Fruit fly (Drosophila melanogaster): ENCODE results near the gene CG33189.

CG33189 gene

DNA sequence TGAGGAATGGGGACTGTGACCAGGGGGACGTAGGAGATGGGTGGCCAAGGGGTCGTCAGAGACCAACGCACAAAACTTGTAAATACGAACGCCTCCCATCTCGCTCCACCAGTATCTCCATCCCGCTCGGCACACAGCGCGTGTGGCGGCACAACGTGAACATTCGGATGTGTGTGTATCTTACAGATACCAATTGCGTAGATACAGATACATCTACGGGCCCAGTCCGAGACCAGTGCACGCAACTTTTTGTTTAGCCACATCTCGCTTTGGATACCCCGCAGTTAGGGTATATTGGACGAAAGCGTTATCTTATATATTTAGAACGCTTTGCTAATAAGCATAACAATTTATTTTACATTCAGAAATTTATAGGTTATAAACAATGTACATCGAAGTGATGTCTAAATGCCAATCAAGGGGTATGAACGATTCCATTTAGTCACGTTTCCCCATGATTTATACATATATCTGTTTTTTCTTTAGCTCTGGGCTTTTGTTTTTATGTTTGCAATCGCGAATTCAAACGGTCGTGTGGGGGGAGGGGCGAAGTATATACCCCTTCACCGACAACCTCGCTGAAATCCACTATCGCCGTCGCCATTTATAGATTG, 30.8 kb upstream of the CG33189 start (continued):
- TF ChIP-seq CG8388 (GFP tag; optimal IDR thresholded peaks at IDR 0.05) (peak; percentile 97), ken (GFP tag; IDR thresholded peaks at IDR 0.05) (peak; percentile 98), seq (GFP tag; IDR thresholded peaks at IDR 0.05) (peak; percentile 99), CG7556 (GFP tag; optimal IDR thresholded peaks at IDR 0.05) (peak; percentile 98), CG5180 (GFP tag; optimal IDR thresholded peaks at IDR 0.05) (peak; percentile 94), pnt (GFP tag; optimal IDR thresholded peaks at IDR 0.05) (peak; percentile 99), Hr3 (GFP tag; optimal IDR thresholded peaks at IDR 0.05) (peak; percentile 99), Sin3A (optimal IDR thresholded peaks at IDR 0.05) (no peak), CG14965 (GFP tag; optimal IDR thresholded peaks at IDR 0.05; ENCODE audit: borderline replicate concordance) (peak; percentile 89), Deaf1 (tag; optimal IDR thresholded peaks at IDR 0.05) (peak; percentile 88), MESR4 (GFP tag; optimal IDR thresholded peaks at IDR 0.05) (peak; percentile 87), cato (GFP tag; optimal IDR thresholded peaks at IDR 0.05; ENCODE audit: borderline replicate concordance) (peak; percentile 98), CG6272 (GFP tag; IDR thresholded peaks at IDR 0.05) (peak; percentile 96), mam (GFP tag; optimal IDR thresholded peaks at IDR 0.05) (peak; percentile 99), CG14014 (GFP tag; IDR thresholded peaks at IDR 0.05) (peak; percentile 99), CG4424 (GFP tag; optimal IDR thresholded peaks at IDR 0.05) (peak; percentile 99), CG10431 (GFP tag; optimal IDR thresholded peaks at IDR 0.05) (peak; percentile 86), ap (GFP tag; IDR thresholded peaks at IDR 0.05) (peak; percentile 98), CG4282 (GFP tag; optimal IDR thresholded peaks at IDR 0.05) (peak; percentile 97), inv (GFP tag; IDR thresholded peaks at IDR 0.05; ENCODE audit: partially characterized antibody) (no peak), CG8765 (GFP tag; IDR thresholded peaks at IDR 0.05) (peak; percentile 95), Hsf (GFP tag; optimal IDR thresholded peaks at IDR 0.05) (peak; percentile 99), crol (GFP tag; IDR thresholded peaks at IDR 0.05) (peak; percentile 97), CG16813 (GFP tag; IDR thresholded peaks at IDR 0.05; ENCODE audit: partially characterized antibody) (no peak), CG10321 (GFP tag; IDR thresholded peaks at IDR 0.05) (peak; percentile 85), H15 (GFP tag; IDR thresholded peaks at IDR 0.05) (peak; percentile 98), CG11560 (tag; IDR thresholded peaks at IDR 0.05) (peak; percentile 93), Hmr (GFP tag; optimal IDR thresholded peaks at IDR 0.05) (peak; percentile 100), CG10366 (GFP tag; IDR thresholded peaks at IDR 0.05) (peak; percentile 99), trem (tag; optimal IDR thresholded peaks at IDR 0.05) (peak; percentile 94), ab (GFP tag; optimal IDR thresholded peaks at IDR 0.05) (peak; percentile 97), jigr1 (GFP tag; IDR thresholded peaks at IDR 0.05) (peak; percentile 97), Mes4 (GFP tag; optimal IDR thresholded peaks at IDR 0.05) (peak; percentile 98), mld (GFP tag; IDR thresholded peaks at IDR 0.05; ENCODE audit: partially characterized antibody) (no peak), Sox100B (GFP tag; optimal IDR thresholded peaks at IDR 0.05) (peak; percentile 98), Blimp-1 (GFP tag; optimal IDR thresholded peaks at IDR 0.05) (peak; percentile 97), CG32772 (GFP tag; IDR thresholded peaks at IDR 0.05) (peak; percentile 98), tx (GFP tag; optimal IDR thresholded peaks at IDR 0.05) (peak; percentile 98), CG12104 (GFP tag; optimal IDR thresholded peaks at IDR 0.05) (peak; percentile 99), CG10565 (GFP tag; optimal IDR thresholded peaks at IDR 0.05) (peak; percentile 95), phol (tag; optimal IDR thresholded peaks at IDR 0.05) (peak; percentile 98), Gug (GFP tag; IDR thresholded peaks at IDR 0.05) (peak; percentile 98), amos (GFP tag; IDR thresholded peaks at IDR 0.05; ENCODE audit: partially characterized antibody) (no peak; the same call in 1 of the 2 replicates), CG2889 (GFP tag; IDR thresholded peaks at IDR 0.05) (peak; percentile 99), B-H1 (GFP tag; IDR thresholded peaks at IDR 0.05) (peak; percentile 98), CG9727 (GFP tag; optimal IDR thresholded peaks at IDR 0.05) (peak; percentile 99), HmgD (GFP tag; optimal IDR thresholded peaks at IDR 0.05) (peak; percentile 98), grau (tag; optimal IDR thresholded peaks at IDR 0.05) (peak; percentile 98), oc (tag; optimal IDR thresholded peaks at IDR 0.05) (peak; percentile 99), Nf-YA (GFP tag; IDR thresholded peaks at IDR 0.05) (peak; percentile 98)

Data from whole organism, embryonic.